Worm (Caenorhabditis elegans): Measurements from ENCODE around the gene pqbp-1.1.

pqbp-1.1 gene

ce11 chrIV:274185-274584 is 12.7 kb upstream of the pqbp-1.1 start, which contains the start of gene sma-10:
sma-10 (plus strand) TSS chrIV:274420.
- no peak for TF ChIP-seq sea-1 (GFP tag; conservative IDR thresholded peaks at IDR 0.05)

DNA sequence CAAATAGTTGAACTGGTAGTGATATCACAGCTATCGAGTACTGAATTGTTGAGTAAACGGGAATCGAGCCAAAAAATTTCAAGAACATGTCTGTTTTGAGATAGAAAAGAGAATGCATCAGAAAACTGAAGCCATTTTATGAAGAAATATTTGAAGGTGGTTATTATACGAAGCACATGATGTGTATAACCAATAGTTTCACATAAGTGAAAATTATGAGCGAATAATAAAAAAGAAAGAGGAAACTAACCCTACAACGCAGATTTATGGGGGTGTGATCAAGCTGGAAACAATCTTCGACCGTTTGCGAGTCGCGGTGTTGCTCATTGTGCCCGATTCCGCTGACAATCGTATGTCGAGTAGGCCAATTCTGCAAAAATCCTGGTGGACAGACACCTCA is 11.8 kb upstream of the pqbp-1.1 start, which contains the start of gene srh-282:
TSS of gene srh-282 (minus strand) at position 101 of the 400 bp plus-strand sequence.
- TF ChIP-seq ets-7 (tag; optimal IDR thresholded peaks at IDR 0.05) = no peak
- TF ChIP-seq hnd-1 (tag; optimal IDR thresholded peaks at IDR 0.05) = no peak
- no peak for TF ChIP-seq F13C5.2 (tag; optimal IDR thresholded peaks at IDR 0.05)
- no peak for TF ChIP-seq hmg-4 (GFP tag; optimal IDR thresholded peaks at IDR 0.05)
- no peak for TF ChIP-seq ama-1 (optimal IDR thresholded peaks at IDR 0.05)

DNA sequence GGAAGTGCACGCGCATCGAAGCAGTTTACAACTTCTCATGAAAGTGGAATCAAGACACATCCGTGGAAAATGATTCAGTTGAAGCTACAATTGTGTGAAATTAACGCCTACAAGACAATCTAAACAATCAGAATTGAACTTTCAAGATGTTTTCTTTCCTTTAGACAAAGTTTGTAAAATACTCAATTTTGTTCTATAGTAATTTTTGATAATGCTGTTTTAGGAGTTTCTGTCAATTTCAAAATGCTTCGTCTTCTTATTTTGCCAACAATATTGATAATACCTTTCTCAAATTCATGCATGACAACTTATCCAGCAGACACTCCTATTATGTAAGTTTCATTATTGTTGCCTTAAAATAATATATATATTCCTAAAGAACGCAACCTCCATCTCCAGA is 7.6 kb upstream of the pqbp-1.1 start, which contains the start of gene T21D12.11:
TSS of gene T21D12.11 (plus strand) at position 301 of the 400 bp plus-strand sequence.
- TF ChIP-seq hmbx-1 (tag; optimal IDR thresholded peaks at IDR 0.05) (no peak), B0310.2 (tag; optimal IDR thresholded peaks at IDR 0.05) (no peak), F13C5.2 (tag; optimal IDR thresholded peaks at IDR 0.05) (no peak), tbx-37 (GFP tag; conservative IDR thresholded peaks at IDR 0.05) (no peak), hmg-4 (GFP tag; optimal IDR thresholded peaks at IDR 0.05) (no peak)

DNA sequence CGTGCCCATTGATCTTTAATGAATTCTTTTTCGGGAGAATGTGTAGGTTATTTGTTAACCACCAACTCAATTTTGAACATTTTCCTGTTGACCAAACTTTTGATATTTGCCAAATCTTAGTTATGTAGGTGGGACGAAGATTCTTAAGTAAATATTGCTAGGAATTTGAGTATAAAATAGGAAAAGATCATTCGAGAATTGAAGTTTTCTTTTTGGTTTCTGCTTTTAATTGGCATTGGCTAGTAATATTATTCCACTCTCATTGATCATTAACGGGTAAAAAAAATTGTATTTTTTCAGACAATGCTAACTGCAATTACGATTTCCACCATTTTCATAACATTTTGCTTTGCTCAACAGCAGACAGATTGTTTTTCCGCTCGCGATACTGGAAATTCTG is 4.7 kb upstream of the pqbp-1.1 start, which contains the start of gene T21D12.12:
TSS of gene T21D12.12 (plus strand) at position 301 of the 400 bp plus-strand sequence.
- TF ChIP-seq aly-1 (tag; optimal IDR thresholded peaks at IDR 0.05) (no peak), pes-1 (GFP tag; IDR thresholded peaks at IDR 0.05) (no peak), flt-1 (GFP tag; IDR thresholded peaks at IDR 0.05) (no peak)

DNA sequence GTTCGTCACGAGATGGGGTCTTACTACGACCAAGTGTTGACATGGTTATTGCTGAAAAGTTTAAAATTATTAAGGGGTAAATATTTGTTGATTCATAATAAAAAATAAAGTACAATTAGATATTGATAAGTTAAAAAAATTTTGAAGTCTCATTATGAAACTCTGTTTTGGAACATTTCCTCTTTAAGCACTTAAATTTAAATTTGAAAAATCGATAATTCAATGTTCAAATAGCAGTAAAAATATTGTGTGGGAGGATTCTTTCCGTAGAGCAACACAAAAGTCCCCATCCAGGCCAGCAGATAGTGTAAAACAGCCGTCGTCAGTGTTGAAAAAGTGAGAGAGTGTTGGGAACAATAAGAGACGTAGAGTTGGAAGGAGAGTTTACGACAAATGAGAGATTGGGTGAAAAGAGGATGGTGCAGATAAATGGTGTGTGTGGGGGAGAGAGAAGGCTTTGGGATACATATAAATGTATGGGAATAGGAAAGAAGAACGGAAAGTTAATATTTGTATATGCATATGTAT is 2.8 kb upstream of the pqbp-1.1 start, which contains the start of gene pat-6:
TSS of gene pat-6 (minus strand) at position 51 of the 528 bp plus-strand sequence.
- TF ChIP-seq ceh-13 (GFP tag; optimal IDR thresholded peaks at IDR 0.05) = no peak

- TF ChIP-seq tbx-11 (GFP tag; IDR thresholded peaks at IDR 0.05) (no peak), ets-7 (tag; optimal IDR thresholded peaks at IDR 0.05) (no peak), B0310.2 (tag; optimal IDR thresholded peaks at IDR 0.05) (no peak)
Observed at ce11 chrIV:262460-262859, 977 bp upstream of the pqbp-1.1 start.

DNA sequence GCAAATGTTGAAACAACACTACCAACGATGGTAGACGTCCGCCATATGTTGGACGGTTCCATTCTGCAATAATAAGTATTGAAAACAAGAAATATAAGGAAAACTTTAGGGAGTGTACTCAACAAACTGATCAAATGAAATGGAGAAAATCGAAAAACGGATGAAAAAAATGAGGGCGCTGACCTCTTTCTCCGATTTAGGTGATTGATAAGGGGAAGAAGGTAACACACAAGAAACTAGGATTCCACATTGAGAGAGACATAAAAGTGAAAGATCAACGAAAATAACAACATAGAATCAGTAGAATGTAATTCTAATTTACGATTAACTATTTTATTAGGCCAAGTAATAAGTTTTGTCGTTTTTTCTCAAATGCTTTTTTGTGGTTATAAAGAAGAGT is 2.3 kb downstream of the pqbp-1.1 start, which contains the start of gene dpy-9:
TSS of gene dpy-9 (minus strand) at position 63 of the 400 bp plus-strand sequence.
- TF ChIP-seq ceh-36 (tag; optimal IDR thresholded peaks at IDR 0.05) (no peak), F13C5.2 (tag; optimal IDR thresholded peaks at IDR 0.05) (no peak), tbx-11 (GFP tag; IDR thresholded peaks at IDR 0.05) (no peak), hnd-1 (tag; optimal IDR thresholded peaks at IDR 0.05) (no peak), B0310.2 (tag; optimal IDR thresholded peaks at IDR 0.05) (no peak), hmbx-1 (tag; optimal IDR thresholded peaks at IDR 0.05) (no peak), tra-4 (tag; optimal IDR thresholded peaks at IDR 0.05) (no peak), pes-1 (GFP tag; IDR thresholded peaks at IDR 0.05) (no peak), sea-1 (GFP tag; conservative IDR thresholded peaks at IDR 0.05) (no peak), tbx-37 (GFP tag; conservative IDR thresholded peaks at IDR 0.05) (no peak), ets-7 (tag; optimal IDR thresholded peaks at IDR 0.05) (no peak), aly-1 (tag; optimal IDR thresholded peaks at IDR 0.05) (no peak), flt-1 (GFP tag; IDR thresholded peaks at IDR 0.05) (no peak), ceh-13 (GFP tag; optimal IDR thresholded peaks at IDR 0.05) (no peak), ama-1 (optimal IDR thresholded peaks at IDR 0.05) (no peak), scrt-1 (GFP tag; IDR thresholded peaks at IDR 0.05) (no peak), hmg-4 (GFP tag; optimal IDR thresholded peaks at IDR 0.05) (no peak)

- TF ChIP-seq ceh-36 (tag; optimal IDR thresholded peaks at IDR 0.05) (no peak), sea-1 (GFP tag; conservative IDR thresholded peaks at IDR 0.05) (no peak), tbx-11 (GFP tag; IDR thresholded peaks at IDR 0.05) (no peak), hmbx-1 (tag; optimal IDR thresholded peaks at IDR 0.05) (no peak), aly-1 (tag; optimal IDR thresholded peaks at IDR 0.05) (no peak), ets-7 (tag; optimal IDR thresholded peaks at IDR 0.05) (no peak), ama-1 (optimal IDR thresholded peaks at IDR 0.05) (no peak), B0310.2 (tag; optimal IDR thresholded peaks at IDR 0.05) (no peak), ceh-13 (GFP tag; optimal IDR thresholded peaks at IDR 0.05) (no peak), flt-1 (GFP tag; IDR thresholded peaks at IDR 0.05) (no peak), hnd-1 (tag; optimal IDR thresholded peaks at IDR 0.05) (no peak), tbx-37 (GFP tag; conservative IDR thresholded peaks at IDR 0.05) (no peak), scrt-1 (GFP tag; IDR thresholded peaks at IDR 0.05) (no peak), hmg-4 (GFP tag; optimal IDR thresholded peaks at IDR 0.05) (no peak), tra-4 (tag; optimal IDR thresholded peaks at IDR 0.05) (no peak), pes-1 (GFP tag; IDR thresholded peaks at IDR 0.05) (no peak), F13C5.2 (tag; optimal IDR thresholded peaks at IDR 0.05) (no peak)
Observed at ce11 chrIV:258362-258761, 3.1 kb downstream of the pqbp-1.1 start.

ce11 chrIV:257095-257494 is 4.4 kb downstream of the pqbp-1.1 start, which contains the start of gene R02D3.8:
R02D3.8 (minus strand) TSS chrIV:257203.
- TF ChIP-seq ceh-13 (GFP tag; optimal IDR thresholded peaks at IDR 0.05) = no peak
- no peak for TF ChIP-seq sea-1 (GFP tag; conservative IDR thresholded peaks at IDR 0.05)
- TF ChIP-seq aly-1 (tag; optimal IDR thresholded peaks at IDR 0.05) = no peak
- no peak for TF ChIP-seq ama-1 (optimal IDR thresholded peaks at IDR 0.05)
- TF ChIP-seq B0310.2 (tag; optimal IDR thresholded peaks at IDR 0.05) = no peak

Measured in whole organism, early embryonic.